Worm (Caenorhabditis elegans) whole organism, L1 larva: Measurements from ENCODE around the gene egrh-3.
"Not testable (repeated sequence)": the region's sequence is repeated elsewhere in the genome, so short reads cannot be mapped to it uniquely, and the experiment has no call there.

ENCODE experiments used
- alr-1 ChIP-seq: fragments of 200-800 bp; sonication (Bioruptor generic); optimal IDR thresholded peaks from 2 replicates; lab custom pipeline; 2018; ENCODE audit warnings: borderline replicate concordance, mild to moderate bottlenecking, missing genetic modification characterization, missing compliant biosample characterization
- lir-3 ChIP-seq: sonication (generic microtip); optimal IDR thresholded peaks from 2 replicates; lab custom pipeline; 2016; ENCODE audit warnings: mild to moderate bottlenecking, missing genetic modification characterization, moderate library complexity, missing compliant biosample characterization; ENCODE audit not compliant: poor library complexity
- nhr-237 ChIP-seq: fragments of 150-350 bp; optimal IDR thresholded peaks from 2 replicates; lab custom pipeline; 2014; ENCODE audit warnings: missing biosample characterization, missing genetic modification characterization
- unc-98 ChIP-seq: fragments of 200-800 bp; sonication (Bioruptor generic); IDR thresholded peaks from 2 replicates; pipeline ENCODE4 v1.3.6; 2022; ENCODE audit warnings: missing genetic modification characterization, missing compliant biosample characterization

DNA sequence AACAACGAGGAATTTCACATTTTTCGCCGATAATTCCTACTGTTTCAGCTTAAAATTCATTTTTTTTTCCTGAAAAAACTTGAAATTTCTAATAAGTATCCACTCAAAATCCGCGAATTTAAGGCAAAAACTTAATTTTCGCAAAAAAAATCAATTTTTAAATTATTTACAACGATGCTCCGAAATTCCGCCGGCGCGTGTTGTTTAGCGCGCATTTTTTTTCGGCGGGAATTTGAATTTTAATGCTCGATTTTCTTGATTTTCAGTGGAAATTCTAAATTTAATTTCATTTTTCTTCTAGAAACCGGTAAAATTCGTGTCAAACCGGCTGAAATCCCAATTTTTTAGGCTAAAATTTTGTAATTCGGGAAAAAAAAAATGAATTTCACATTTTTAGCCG, 20.4 kb downstream of the egrh-3 start:
- TF ChIP-seq nhr-237 (tag; lab: Kevin White, UChicago); alr-1 (tag; lab: Kevin White, UChicago); lir-3; unc-98 (GFP tag; lab: Robert Waterston, UW): not testable (repeated sequence)
